Worm (Caenorhabditis elegans): ENCODE data around the gene ZK1127.3.

DNA sequence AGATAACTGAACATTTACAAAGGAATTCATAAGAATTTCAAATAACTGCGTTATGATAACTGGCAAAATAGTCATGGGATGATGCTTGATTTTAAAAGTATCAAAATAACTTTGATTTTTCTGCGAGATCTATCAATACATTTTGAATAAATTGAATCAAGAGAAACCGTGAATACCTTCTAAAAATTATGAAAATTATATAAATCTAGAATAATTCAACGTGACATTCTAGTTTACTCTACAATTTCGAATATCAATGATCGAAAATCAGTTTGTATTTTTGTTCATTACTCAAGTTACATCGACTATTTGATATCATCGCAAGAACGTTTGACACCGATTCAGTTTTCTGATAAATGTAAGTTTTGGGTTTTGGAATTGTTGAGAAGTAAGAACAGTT lies 6.6 kb downstream of the ZK1127.3 start, which contains the start of gene acs-6:
- TF ChIP-seq elt-2 (tag; optimal IDR thresholded peaks at IDR 0.05) (no peak), mdl-1 (tag; optimal IDR thresholded peaks at IDR 0.05) (no peak), unc-62 (GFP tag; optimal IDR thresholded peaks at IDR 0.05) (no peak), mml-1 (tag; optimal IDR thresholded peaks at IDR 0.05) (no peak), aly-2 (tag; optimal IDR thresholded peaks at IDR 0.05) (no peak), nhr-237 (tag; optimal IDR thresholded peaks at IDR 0.05) (no peak), fos-1 (tag; optimal IDR thresholded peaks at IDR 0.05) (no peak)
